Fruit fly (Drosophila melanogaster): ENCODE results near the gene CG5276.
A peak's percentile ranks its signal among the peaks of the same experiment; 100 is the strongest.

The CG5276 gene

dm6 chr3R:11435537-11436234 is 4.1 kb downstream of the CG5276 start, which contains the start of the genes Exd2 and CG5281 (continued):
- TF ChIP-seq CG15479 (GFP tag; optimal IDR thresholded peaks at IDR 0.05): no peak
- no peak for TF ChIP-seq al (GFP tag; IDR thresholded peaks at IDR 0.05)
- TF ChIP-seq cas (GFP tag; IDR thresholded peaks at IDR 0.05): no peak
- TF ChIP-seq CG10209 (GFP tag; optimal IDR thresholded peaks at IDR 0.05): peak; percentile 42
- TF ChIP-seq ewg (GFP tag; optimal IDR thresholded peaks at IDR 0.05): peak; percentile 44
- TF ChIP-seq Poxn (GFP tag; IDR thresholded peaks at IDR 0.05): no peak
- peak; percentile 48 for TF ChIP-seq Oli (tag; optimal IDR thresholded peaks at IDR 0.05)
- peak; percentile 15 for TF ChIP-seq NK7.1 (GFP tag; optimal IDR thresholded peaks at IDR 0.05)
- no peak for TF ChIP-seq wor (GFP tag; IDR thresholded peaks at IDR 0.05)
- TF ChIP-seq HLH54F (GFP tag; optimal IDR thresholded peaks at IDR 0.05): peak; percentile 55
- TF ChIP-seq TFAM (GFP tag; optimal IDR thresholded peaks at IDR 0.05): no peak
- TF ChIP-seq CG13287 (GFP tag; IDR thresholded peaks at IDR 0.05; ENCODE audit: partially characterized antibody): peak; percentile 54; the same call in 1 of the 2 replicates
- no peak for TF ChIP-seq Hmx (GFP tag; optimal IDR thresholded peaks at IDR 0.05)
- TF ChIP-seq dysf (GFP tag; IDR thresholded peaks at IDR 0.05): peak; percentile 38; the same call in 1 of the 3 replicates
- TF ChIP-seq crp (GFP tag; optimal IDR thresholded peaks at IDR 0.05): peak; percentile 60 to 93
- TF ChIP-seq CG2199 (GFP tag; IDR thresholded peaks at IDR 0.05): no peak
- no peak for TF ChIP-seq CG8290 (GFP tag; optimal IDR thresholded peaks at IDR 0.05)
- TF ChIP-seq CG8290 (tag; optimal IDR thresholded peaks at IDR 0.05): peak in 1 of 2 experiments; percentile 20
- TF ChIP-seq CG2120 (GFP tag; optimal IDR thresholded peaks at IDR 0.05): peak; percentile 70
- TF ChIP-seq CG8944 (GFP tag; optimal IDR thresholded peaks at IDR 0.05): peak; percentile 14
- TF ChIP-seq Asciz (GFP tag; optimal IDR thresholded peaks at IDR 0.05): no peak
- no peak for TF ChIP-seq HLHmδ (GFP tag; optimal IDR thresholded peaks at IDR 0.05)
- peak in 1 of 2 experiments; percentile 23 for TF ChIP-seq insv (GFP tag; optimal IDR thresholded peaks at IDR 0.05)
- TF ChIP-seq CG17385 (GFP tag; optimal IDR thresholded peaks at IDR 0.05): peak; percentile 62
- TF ChIP-seq CG30403 (GFP tag; optimal IDR thresholded peaks at IDR 0.05): peak; percentile 68
- no peak for TF ChIP-seq trh (GFP tag; optimal IDR thresholded peaks at IDR 0.05)
- no peak; the same call in none of the 2 replicates for TF ChIP-seq CG31441 (GFP tag; IDR thresholded peaks at IDR 0.05)
- TF ChIP-seq sd (tag; optimal IDR thresholded peaks at IDR 0.05): no peak
- 0 out of 3 replicates have a peak, but pooled peaks have one; percentile 23 for TF ChIP-seq CG14050 (GFP tag; IDR thresholded peaks at IDR 0.05)
- peak; percentile 5 for TF ChIP-seq CG3838 (GFP tag; optimal IDR thresholded peaks at IDR 0.05)
- no peak for TF ChIP-seq CG4730 (GFP tag; IDR thresholded peaks at IDR 0.05)
- TF ChIP-seq MTF-1 (GFP tag; optimal IDR thresholded peaks at IDR 0.05; ENCODE audit: borderline replicate concordance): peak; percentile 39
- TF ChIP-seq dimm (GFP tag; IDR thresholded peaks at IDR 0.05): no peak
- peak in 1 of 3 experiments; percentile 46 for TF ChIP-seq lola (GFP tag; optimal IDR thresholded peaks at IDR 0.05)
- TF ChIP-seq CG16813 (GFP tag; IDR thresholded peaks at IDR 0.05; ENCODE audit: partially characterized antibody): no peak
- TF ChIP-seq Antp (GFP tag; optimal IDR thresholded peaks at IDR 0.05): peak; percentile 58
- no peak for TF ChIP-seq psq (GFP tag; optimal IDR thresholded peaks at IDR 0.05)
- TF ChIP-seq CG32767 (GFP tag; IDR thresholded peaks at IDR 0.05): no peak
- peak; percentile 46; the same call in 1 of the 3 replicates for TF ChIP-seq zfh1 (GFP tag; IDR thresholded peaks at IDR 0.05)
- TF ChIP-seq ind (GFP tag; optimal IDR thresholded peaks at IDR 0.05): peak; percentile 28
- no peak for TF ChIP-seq CG7372 (GFP tag; IDR thresholded peaks at IDR 0.05)
- peak; percentile 94 for TF ChIP-seq CG14710 (tag; optimal IDR thresholded peaks at IDR 0.05)
- no peak for TF ChIP-seq unc-4 (GFP tag; IDR thresholded peaks at IDR 0.05; ENCODE audit: partially characterized antibody)
- no peak for TF ChIP-seq slou (GFP tag; optimal IDR thresholded peaks at IDR 0.05)
- TF ChIP-seq CG13894 (tag; optimal IDR thresholded peaks at IDR 0.05): peak; percentile 17
- no peak for TF ChIP-seq nom (GFP tag; optimal IDR thresholded peaks at IDR 0.05)
- no peak for TF ChIP-seq gcm2 (GFP tag; optimal IDR thresholded peaks at IDR 0.05)
- peak; percentile 73 for TF ChIP-seq MBD-R2 (GFP tag; IDR thresholded peaks at IDR 0.05)
- peak; percentile 39 for TF ChIP-seq CG12299 (tag; optimal IDR thresholded peaks at IDR 0.05)
- no peak for TF ChIP-seq Dip2 (GFP tag; IDR thresholded peaks at IDR 0.05)

Measured in whole organism, embryonic.